Fruit fly (Drosophila melanogaster): ENCODE results near the gene Ciz1.

The Ciz1 gene

dm6 chr3L:9851000-9851671 is 13.3 kb upstream of the Ciz1 start:
- TF ChIP-seq fd96Ca (GFP tag; IDR thresholded peaks at IDR 0.05) (no peak), D1 (tag; optimal IDR thresholded peaks at IDR 0.05) (no peak), CG15710 (tag; optimal IDR thresholded peaks at IDR 0.05) (peak; percentile 14), CG34367 (tag; optimal IDR thresholded peaks at IDR 0.05) (no peak), CG4496 (GFP tag; IDR thresholded peaks at IDR 0.05) (0 out of 3 replicates have a peak, but pooled peaks have one; percentile 31), CG9948 (tag; optimal IDR thresholded peaks at IDR 0.05) (peak; percentile 15), CG8159 (tag; optimal IDR thresholded peaks at IDR 0.05) (peak; percentile 22), CG17806 (tag; optimal IDR thresholded peaks at IDR 0.05) (peak; percentile 32), Pif1B (GFP tag; optimal IDR thresholded peaks at IDR 0.05) (no peak), Snoo (tag; optimal IDR thresholded peaks at IDR 0.05) (no peak), Pif1A (GFP tag; optimal IDR thresholded peaks at IDR 0.05) (peak; percentile 3), CG14655 (GFP tag; optimal IDR thresholded peaks at IDR 0.05) (peak; percentile 7)

- TF ChIP-seq CG8159 (tag; optimal IDR thresholded peaks at IDR 0.05) (peak; percentile 17), CG12605 (GFP tag; IDR thresholded peaks at IDR 0.05) (0 out of 2 replicates have a peak, but pooled peaks have one; percentile 14), CG10348 (GFP tag; IDR thresholded peaks at IDR 0.05) (no peak), gl (tag; optimal IDR thresholded peaks at IDR 0.05) (peak; percentile 25), CG17806 (tag; optimal IDR thresholded peaks at IDR 0.05) (no peak), CG4496 (GFP tag; IDR thresholded peaks at IDR 0.05) (0 out of 3 replicates have a peak, but pooled peaks have one; percentile 31), CG9948 (tag; optimal IDR thresholded peaks at IDR 0.05) (no peak), CG14655 (GFP tag; optimal IDR thresholded peaks at IDR 0.05) (peak; percentile 28), EcR (GFP tag; optimal IDR thresholded peaks at IDR 0.05) (no peak), D1 (tag; optimal IDR thresholded peaks at IDR 0.05) (no peak), rn (GFP tag; IDR thresholded peaks at IDR 0.05) (no peak), Pif1B (GFP tag; optimal IDR thresholded peaks at IDR 0.05) (no peak), Pif1A (GFP tag; optimal IDR thresholded peaks at IDR 0.05) (peak; percentile 5), Snoo (tag; optimal IDR thresholded peaks at IDR 0.05) (no peak), CG15710 (tag; optimal IDR thresholded peaks at IDR 0.05) (peak; percentile 62), CG34367 (tag; optimal IDR thresholded peaks at IDR 0.05) (peak; percentile 61), CG13204 (GFP tag; optimal IDR thresholded peaks at IDR 0.05) (peak; percentile 77), fd96Ca (GFP tag; IDR thresholded peaks at IDR 0.05) (no peak), CG32121 (GFP tag; IDR thresholded peaks at IDR 0.05) (no peak), CG8301 (tag; optimal IDR thresholded peaks at IDR 0.05) (no peak), Ets98B (GFP tag; IDR thresholded peaks at IDR 0.05) (no peak)
Observed at dm6 chr3L:9853140-9853746, 11.2 kb upstream of the Ciz1 start.

dm6 chr3L:9853895-9854470 is 10.5 kb upstream of the Ciz1 start:
- peak; percentile 69 for TF ChIP-seq fd96Ca (GFP tag; IDR thresholded peaks at IDR 0.05)
- peak; percentile 34 for TF ChIP-seq Pif1B (GFP tag; optimal IDR thresholded peaks at IDR 0.05)
- peak; percentile 48 for TF ChIP-seq Ets98B (GFP tag; IDR thresholded peaks at IDR 0.05)
- TF ChIP-seq gl (tag; optimal IDR thresholded peaks at IDR 0.05): peak; percentile 10
- no peak for TF ChIP-seq D1 (tag; optimal IDR thresholded peaks at IDR 0.05)
- no peak for TF ChIP-seq CG17806 (tag; optimal IDR thresholded peaks at IDR 0.05)
- 0 out of 3 replicates have a peak, but pooled peaks have one; percentile 25 for TF ChIP-seq CG4496 (GFP tag; IDR thresholded peaks at IDR 0.05)
- 0 out of 2 replicates have a peak, but pooled peaks have one; percentile 4 for TF ChIP-seq rn (GFP tag; IDR thresholded peaks at IDR 0.05)
- TF ChIP-seq CG34367 (tag; optimal IDR thresholded peaks at IDR 0.05): no peak
- TF ChIP-seq CG12605 (GFP tag; IDR thresholded peaks at IDR 0.05): peak; percentile 57; the same call in 1 of the 2 replicates
- peak; percentile 56 for TF ChIP-seq EcR (GFP tag; optimal IDR thresholded peaks at IDR 0.05)
- TF ChIP-seq CG14655 (GFP tag; optimal IDR thresholded peaks at IDR 0.05): peak; percentile 8
- TF ChIP-seq CG32121 (GFP tag; IDR thresholded peaks at IDR 0.05): peak; percentile 53

dm6 chr3L:9854583-9855519 is 9.6 kb upstream of the Ciz1 start, which contains the start of gene RasGAP1:
Gene RasGAP1 (minus strand): TSS chr3L:9855285.
- TF ChIP-seq CG4496 (GFP tag; IDR thresholded peaks at IDR 0.05) (0 out of 3 replicates have a peak, but pooled peaks have one; percentile 5), CG9948 (tag; optimal IDR thresholded peaks at IDR 0.05) (no peak)

- TF ChIP-seq EcR (GFP tag; optimal IDR thresholded peaks at IDR 0.05) (peak; percentile 19), CG34367 (tag; optimal IDR thresholded peaks at IDR 0.05) (peak; percentile 85), CG10348 (GFP tag; IDR thresholded peaks at IDR 0.05) (peak; percentile 65), CG4496 (GFP tag; IDR thresholded peaks at IDR 0.05) (peak; percentile 98), CG15710 (tag; optimal IDR thresholded peaks at IDR 0.05) (peak; percentile 89), rn (GFP tag; IDR thresholded peaks at IDR 0.05) (peak; percentile 92), Ets98B (GFP tag; IDR thresholded peaks at IDR 0.05) (peak; percentile 96), CG8159 (tag; optimal IDR thresholded peaks at IDR 0.05) (peak; percentile 96), gl (tag; optimal IDR thresholded peaks at IDR 0.05) (peak; percentile 91), CG17806 (tag; optimal IDR thresholded peaks at IDR 0.05) (peak; percentile 95), CG12605 (GFP tag; IDR thresholded peaks at IDR 0.05) (peak; percentile 91), fd96Ca (GFP tag; IDR thresholded peaks at IDR 0.05) (peak; percentile 97), Snoo (tag; optimal IDR thresholded peaks at IDR 0.05) (peak; percentile 90), CG13204 (GFP tag; optimal IDR thresholded peaks at IDR 0.05) (peak; percentile 72), CG14655 (GFP tag; optimal IDR thresholded peaks at IDR 0.05) (peak; percentile 96), Pif1A (GFP tag; optimal IDR thresholded peaks at IDR 0.05) (peak; percentile 96), CG32121 (GFP tag; IDR thresholded peaks at IDR 0.05) (peak; percentile 94), CG9948 (tag; optimal IDR thresholded peaks at IDR 0.05) (peak; percentile 92), D1 (tag; optimal IDR thresholded peaks at IDR 0.05) (peak; percentile 82), CG8301 (tag; optimal IDR thresholded peaks at IDR 0.05) (peak; percentile 97), Pif1B (GFP tag; optimal IDR thresholded peaks at IDR 0.05) (peak; percentile 95)
Observed at dm6 chr3L:9855784-9856426, 8.5 kb upstream of the Ciz1 start.

All from whole organism, pupa.